Fruit fly (Drosophila melanogaster) whole organism, embryonic: Measurements from ENCODE around the gene Oatp74D.

Experiments used
- Abd-B ChIP-seq: fragments of 200-800 bp; sonication (Bioruptor generic); optimal IDR thresholded peaks from 2 replicates; lab custom pipeline; 2018; ENCODE audit warnings: missing biosample characterization, mild to moderate bottlenecking, missing genetic modification characterization, moderate library complexity
- CG10267 ChIP-seq: fragments of 200-800 bp; sonication (Bioruptor generic); optimal IDR thresholded peaks from 2 replicates; lab custom pipeline; 2018; ENCODE audit warnings: missing biosample characterization, mild to moderate bottlenecking, missing genetic modification characterization, moderate library complexity
- CG12104 ChIP-seq: fragments of 200-800 bp; sonication (Bioruptor generic); optimal IDR thresholded peaks from 3 replicates; lab custom pipeline; 2016; ENCODE audit warnings: missing biosample characterization, missing genetic modification characterization
- CG13296 ChIP-seq: fragments of 200-800 bp; sonication (Bioruptor generic); optimal IDR thresholded peaks from 3 replicates; lab custom pipeline; 2018; ENCODE audit warnings: missing biosample characterization, mild to moderate bottlenecking, missing genetic modification characterization
- CG17829 ChIP-seq: fragments of 200-800 bp; optimal IDR thresholded peaks from 2 replicates; lab custom pipeline; 2019; ENCODE audit warnings: missing biosample characterization, mild to moderate bottlenecking, missing genetic modification characterization, moderate library complexity
- CG17912 ChIP-seq: fragments of 200-800 bp; sonication (Bioruptor generic); optimal IDR thresholded peaks from 2 replicates; lab custom pipeline; 2018; ENCODE audit warnings: missing biosample characterization, mild to moderate bottlenecking, missing genetic modification characterization
- CG2129 ChIP-seq: fragments of 200-800 bp; sonication (Bioruptor generic); IDR thresholded peaks from 2 replicates; pipeline ENCODE4 v1.3.6; 2022; ENCODE audit warnings: missing biosample characterization, missing genetic modification characterization; ENCODE audit not compliant: partially characterized antibody
- CG2712 ChIP-seq: fragments of 200-800 bp; optimal IDR thresholded peaks from 3 replicates; lab custom pipeline; 2019; ENCODE audit warnings: missing biosample characterization, mild to moderate bottlenecking, missing genetic modification characterization, moderate library complexity
- CG2889 ChIP-seq: fragments of 200-800 bp; sonication (Bioruptor generic); IDR thresholded peaks from 3 replicates; pipeline ENCODE4 v1.3.6; 2022; ENCODE audit warnings: missing biosample characterization, missing genetic modification characterization
- CG3281 ChIP-seq: fragments of 200-800 bp; sonication (Bioruptor generic); optimal IDR thresholded peaks from 3 replicates; lab custom pipeline; 2017; ENCODE audit warnings: missing biosample characterization, mild to moderate bottlenecking, missing genetic modification characterization
- CG3726 ChIP-seq: fragments of 200-800 bp; sonication (Bioruptor generic); IDR thresholded peaks from 3 replicates; pipeline ENCODE4, ENCODE4 v1.3.6; 2022; ENCODE audit warnings: missing biosample characterization, missing genetic modification characterization
- CG4360 ChIP-seq: fragments of 200-800 bp; sonication (Bioruptor generic); IDR thresholded peaks from 2 replicates; pipeline ENCODE4 v1.3.6; 2022; ENCODE audit warnings: missing biosample characterization, missing genetic modification characterization
- CG4820 ChIP-seq: fragments of 200-800 bp; sonication (Bioruptor generic); optimal IDR thresholded peaks from 3 replicates; lab custom pipeline; 2016; ENCODE audit warnings: missing biosample characterization, missing genetic modification characterization
- CG4854 ChIP-seq: fragments of 200-800 bp; sonication (Bioruptor generic); optimal IDR thresholded peaks from 2 replicates; lab custom pipeline; 2016; ENCODE audit warnings: missing biosample characterization, missing genetic modification characterization, inconsistent platforms
- CG8359 ChIP-seq: fragments of 200-800 bp; sonication (Bioruptor generic); optimal IDR thresholded peaks from 2 replicates; lab custom pipeline; 2017; ENCODE audit warnings: missing biosample characterization, mild to moderate bottlenecking, missing genetic modification characterization, borderline replicate concordance
- CG9437 ChIP-seq: fragments of 200-800 bp; sonication (Bioruptor generic); optimal IDR thresholded peaks from 2 replicates; lab custom pipeline; 2018; ENCODE audit warnings: missing biosample characterization, mild to moderate bottlenecking, missing genetic modification characterization
- CTCF ChIP-seq: fragments of 200-800 bp; sonication (Bioruptor generic); optimal IDR thresholded peaks from 2 replicates; lab custom pipeline; 2017; ENCODE audit warnings: missing biosample characterization, mild to moderate bottlenecking, missing genetic modification characterization, moderate library complexity
- Dll ChIP-seq: fragments of 200-800 bp; sonication (Bioruptor generic); IDR thresholded peaks from 4 replicates; pipeline ENCODE4 v1.3.6; 2022; ENCODE audit warnings: missing biosample characterization, missing genetic modification characterization; ENCODE audit not compliant: partially characterized antibody
- ERR ChIP-seq: fragments of 200-800 bp; sonication (Bioruptor generic); optimal IDR thresholded peaks from 2 replicates; lab custom pipeline; 2016; ENCODE audit warnings: missing biosample characterization, missing genetic modification characterization
- Ets65A ChIP-seq: fragments of 200-800 bp; sonication (Bioruptor generic); peaks from one replicate; lab custom pipeline; 2016; ENCODE audit warnings: missing biosample characterization, missing genetic modification characterization
- H2.0 ChIP-seq: fragments of 200-800 bp; sonication (Bioruptor generic); IDR thresholded peaks from 2 replicates; pipeline ENCODE4 v1.3.6; 2022; ENCODE audit warnings: missing biosample characterization, missing genetic modification characterization
- Hey ChIP-seq: fragments of 200-800 bp; sonication (Bioruptor generic); optimal IDR thresholded peaks from 3 replicates; lab custom pipeline; 2018; ENCODE audit warnings: missing biosample characterization, mild to moderate bottlenecking, missing genetic modification characterization
- Nf-YA ChIP-seq: fragments of 200-800 bp; sonication (Bioruptor generic); IDR thresholded peaks from 2 replicates; pipeline ENCODE4 v1.3.6; 2022; ENCODE audit warnings: missing biosample characterization, missing genetic modification characterization
- Pdp1 ChIP-seq, 2 experiments: fragments of 200-800 bp; sonication (Bioruptor generic); optimal IDR thresholded peaks; 3 replicates each; lab custom pipeline; 2016; ENCODE audit warnings: missing biosample characterization in 2 of 2, missing genetic modification characterization in 2 of 2, mild to moderate bottlenecking in 1 of 2, moderate library complexity in 1 of 2
- Vsx1 ChIP-seq: fragments of 200-800 bp; sonication (Bioruptor generic); optimal IDR thresholded peaks from 2 replicates; lab custom pipeline; 2017; ENCODE audit warnings: missing biosample characterization, mild to moderate bottlenecking, missing genetic modification characterization, missing genetic modification reagents
- aop ChIP-seq: fragments of 200-800 bp; sonication (Bioruptor generic); IDR thresholded peaks from 2 replicates; pipeline ENCODE4 v1.3.6; 2022; ENCODE audit warnings: missing biosample characterization, missing genetic modification characterization
- ash1 ChIP-seq: fragments of 200-800 bp; sonication (Bioruptor generic); optimal IDR thresholded peaks from 2 replicates; lab custom pipeline; 2018; ENCODE audit warnings: missing biosample characterization, mild to moderate bottlenecking, missing genetic modification characterization
- bowl ChIP-seq: fragments of 200-800 bp; sonication (Bioruptor generic); IDR thresholded peaks from 2 replicates; pipeline ENCODE4 v1.3.6; 2022; ENCODE audit warnings: missing biosample characterization, missing genetic modification characterization
- chinmo ChIP-seq: fragments of 200-800 bp; sonication (Bioruptor generic); IDR thresholded peaks from 4 replicates; pipeline ENCODE4 v1.3.6; 2022; ENCODE audit warnings: missing biosample characterization, missing genetic modification characterization; ENCODE audit not compliant: partially characterized antibody
- croc ChIP-seq: fragments of 200-800 bp; sonication (Bioruptor generic); conservative IDR thresholded peaks from 3 replicates; pipeline ENCODE4 v1.3.6; 2022; ENCODE audit warnings: missing biosample characterization, missing genetic modification characterization
- da ChIP-seq: fragments of 200-800 bp; sonication (Bioruptor generic); optimal IDR thresholded peaks from 2 replicates; lab custom pipeline; 2016; ENCODE audit warnings: missing biosample characterization, missing genetic modification characterization
- dmrt11E ChIP-seq: fragments of 200-800 bp; sonication (Bioruptor generic); optimal IDR thresholded peaks from 3 replicates; lab custom pipeline; 2018; ENCODE audit warnings: missing biosample characterization, mild to moderate bottlenecking, missing genetic modification characterization, moderate library complexity
- dmrt99B ChIP-seq: fragments of 200-800 bp; sonication (Bioruptor generic); optimal IDR thresholded peaks from 2 replicates; lab custom pipeline; 2018; ENCODE audit warnings: missing biosample characterization, mild to moderate bottlenecking, missing genetic modification characterization, moderate library complexity
- dpn ChIP-seq, 2 experiments: fragments of 200-800 bp; sonication (Bioruptor generic); optimal IDR thresholded peaks; 3 replicates each; lab custom pipeline; 2016; ENCODE audit warnings: missing biosample characterization in 2 of 2, missing genetic modification characterization in 2 of 2
- grau ChIP-seq: fragments of 200-800 bp; optimal IDR thresholded peaks from 3 replicates; lab custom pipeline; 2019; ENCODE audit warnings: missing biosample characterization, mild to moderate bottlenecking, missing genetic modification characterization, moderate library complexity
- gsb-n ChIP-seq: fragments of 200-800 bp; sonication (Bioruptor generic); optimal IDR thresholded peaks from 3 replicates; lab custom pipeline; 2018; ENCODE audit warnings: missing biosample characterization, mild to moderate bottlenecking, missing genetic modification characterization
- inv ChIP-seq: fragments of 200-800 bp; sonication (Bioruptor generic); IDR thresholded peaks from 2 replicates; pipeline ENCODE4 v1.3.6; 2022; ENCODE audit warnings: missing biosample characterization, missing genetic modification characterization; ENCODE audit not compliant: partially characterized antibody
- kah ChIP-seq: fragments of 200-800 bp; sonication (Bioruptor generic); optimal IDR thresholded peaks from 2 replicates; lab custom pipeline; 2018; ENCODE audit warnings: missing biosample characterization, mild to moderate bottlenecking, missing genetic modification characterization
- ken ChIP-seq: fragments of 200-800 bp; sonication (Bioruptor generic); IDR thresholded peaks from 3 replicates; pipeline ENCODE4 v1.3.6; 2022; ENCODE audit warnings: missing biosample characterization, missing genetic modification characterization
- lbe ChIP-seq: fragments of 200-800 bp; sonication (Bioruptor generic); optimal IDR thresholded peaks from 2 replicates; lab custom pipeline; 2016; ENCODE audit warnings: missing biosample characterization, mild to moderate bottlenecking, missing genetic modification characterization
- nau ChIP-seq: fragments of 200-800 bp; sonication (Bioruptor generic); optimal IDR thresholded peaks from 3 replicates; lab custom pipeline; 2017; ENCODE audit warnings: missing biosample characterization, mild to moderate bottlenecking, missing genetic modification characterization, missing genetic modification reagents
- nom ChIP-seq: fragments of 200-800 bp; sonication (Bioruptor generic); optimal IDR thresholded peaks from 2 replicates; lab custom pipeline; 2017; ENCODE audit warnings: missing biosample characterization, missing genetic modification characterization, mild to moderate bottlenecking, moderate library complexity, missing genetic modification reagents
- otp ChIP-seq: fragments of 200-800 bp; sonication (Bioruptor generic); IDR thresholded peaks from 3 replicates; pipeline ENCODE4, ENCODE4 v1.3.6; 2022; ENCODE audit warnings: missing biosample characterization, missing genetic modification characterization
- pita ChIP-seq: fragments of 200-800 bp; sonication (Bioruptor generic); optimal IDR thresholded peaks from 2 replicates; lab custom pipeline; 2017; ENCODE audit warnings: missing biosample characterization, mild to moderate bottlenecking, missing genetic modification characterization
- prd ChIP-seq, 3 experiments: fragments of >200 bp in 2 of 3; fragments of 200-800 bp in 1 of 3; sonication (Bioruptor generic) in 1 of 3; optimal IDR thresholded peaks in 2 of 3; IDR thresholded peaks in 1 of 3; 2 replicates in 2 of 3; 3 replicates in 1 of 3; pipeline versions ENCODE4 v1.3.6 to Lab custom; 2017 to 2022; ENCODE audit warnings: missing biosample characterization in 1 of 3, missing genetic modification characterization in 1 of 3
- psq ChIP-seq: fragments of 200-800 bp; sonication (Bioruptor generic); optimal IDR thresholded peaks from 2 replicates; lab custom pipeline; 2017; ENCODE audit warnings: missing biosample characterization, missing genetic modification characterization
- stwl ChIP-seq: fragments of 200-800 bp; sonication (Bioruptor generic); optimal IDR thresholded peaks from 3 replicates; lab custom pipeline; 2018; ENCODE audit warnings: missing biosample characterization, mild to moderate bottlenecking, missing genetic modification characterization, moderate library complexity
- tup ChIP-seq: fragments of 200-800 bp; sonication (Bioruptor generic); optimal IDR thresholded peaks from 2 replicates; lab custom pipeline; 2016; ENCODE audit warnings: missing biosample characterization, mild to moderate bottlenecking, missing genetic modification characterization, moderate library complexity
- vvl ChIP-seq: fragments of 200-800 bp; sonication (Bioruptor generic); IDR thresholded peaks from 2 replicates; pipeline ENCODE4 v1.3.6; 2022; ENCODE audit warnings: missing biosample characterization, missing genetic modification characterization
- zfh2 ChIP-seq: fragments of 200-800 bp; sonication (Bioruptor generic); optimal IDR thresholded peaks from 2 replicates; lab custom pipeline; 2016; ENCODE audit warnings: missing biosample characterization, missing genetic modification characterization

The Oatp74D gene

DNA sequence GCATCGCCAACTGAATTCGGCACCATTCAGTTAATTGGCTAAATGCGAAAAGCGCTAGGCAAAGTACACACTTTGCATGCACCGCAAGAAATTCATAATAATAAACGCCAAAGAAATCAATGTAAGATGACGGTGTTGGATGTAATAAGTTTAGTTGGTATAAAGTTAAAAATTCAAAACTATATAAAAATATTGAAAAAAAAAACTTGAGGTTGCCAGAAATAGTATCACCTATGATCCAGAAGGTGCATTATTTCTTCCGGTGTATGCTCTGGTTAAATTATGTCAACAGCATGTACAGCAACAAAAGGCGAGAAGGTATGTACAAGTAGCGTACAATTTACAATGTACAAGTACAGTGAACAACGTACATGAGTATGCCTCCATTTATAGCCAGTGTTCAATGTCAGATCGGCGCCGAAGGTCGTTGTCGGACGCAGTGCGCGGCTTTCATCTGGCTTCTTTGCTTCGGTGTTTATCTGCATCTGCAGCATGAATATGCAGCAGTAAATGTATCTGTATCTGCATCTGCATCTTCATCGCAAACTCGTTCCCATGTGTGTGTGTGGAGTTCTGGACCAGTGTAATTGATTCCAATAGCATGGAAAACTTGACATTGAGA, 10.1 kb downstream of the Oatp74D start (continued):
- no peak for TF ChIP-seq CG8359 (GFP tag; lab: Kevin White, UChicago)
- TF ChIP-seq stwl (tag; lab: Kevin White, UChicago) = no peak
- no peak for TF ChIP-seq aop (GFP tag; lab: Robert Waterston, UW)
- TF ChIP-seq zfh2 (GFP tag; lab: Kevin White, UChicago) = no peak
- peak; percentile 17 for TF ChIP-seq grau (tag; lab: Kevin White, UChicago)
- TF ChIP-seq CG17829 (tag; lab: Kevin White, UChicago) = no peak
- no peak for TF ChIP-seq Hey
- TF ChIP-seq Dll (GFP tag; lab: Robert Waterston, UW) = no peak
- no peak for TF ChIP-seq H2.0 (GFP tag; lab: Robert Waterston, UW)
- no peak for TF ChIP-seq CG3726 (GFP tag; lab: Robert Waterston, UW)
- no peak for TF ChIP-seq CTCF (GFP tag; lab: Kevin White, UChicago)
- peak; percentile 2 to 5 for TF ChIP-seq dpn (GFP tag; optimal IDR thresholded peaks at IDR 0.05; lab: Kevin White, UChicago)
- no peak for TF ChIP-seq CG3281 (GFP tag; lab: Kevin White, UChicago)
- no peak for TF ChIP-seq pita (GFP tag; lab: Kevin White, UChicago)
- TF ChIP-seq CG2712 (tag; lab: Kevin White, UChicago) = peak; percentile 9
- no peak for TF ChIP-seq CG9437 (GFP tag; lab: Kevin White, UChicago)
- no peak for TF ChIP-seq lbe (GFP tag; lab: Kevin White, UChicago)
- TF ChIP-seq psq (GFP tag; lab: Kevin White, UChicago) = no peak
- TF ChIP-seq CG2889 (GFP tag; lab: Robert Waterston, UW) = no peak
- peak; percentile 67 for TF ChIP-seq Ets65A
- no peak for TF ChIP-seq croc (GFP tag; lab: Robert Waterston, UW)
- no peak for TF ChIP-seq nau (GFP tag; lab: Kevin White, UChicago)
- peak; percentile 11 for TF ChIP-seq CG10267 (tag; lab: Kevin White, UChicago)
- no peak for TF ChIP-seq chinmo (GFP tag; lab: Robert Waterston, UW)
- no peak for TF ChIP-seq CG4360 (GFP tag; lab: Robert Waterston, UW)
- TF ChIP-seq dmrt11E (tag; lab: Kevin White, UChicago) = peak; percentile 21
- TF ChIP-seq CG12104 (GFP tag; lab: Kevin White, UChicago) = no peak
- TF ChIP-seq CG4820 (GFP tag; lab: Kevin White, UChicago) = peak; percentile 31
- no peak for TF ChIP-seq CG2129 (GFP tag; lab: Robert Waterston, UW)
- TF ChIP-seq dmrt99B (tag; lab: Kevin White, UChicago) = peak; percentile 51
- no peak for TF ChIP-seq tup (GFP tag; lab: Kevin White, UChicago)
- no peak for TF ChIP-seq da (GFP tag; lab: Kevin White, UChicago)
- TF ChIP-seq inv (GFP tag; lab: Robert Waterston, UW) = no peak
- TF ChIP-seq CG17912 = no peak
- TF ChIP-seq ken (GFP tag; lab: Robert Waterston, UW) = 0 out of 3 replicates have a peak, but pooled peaks have one; percentile 10
- no peak for TF ChIP-seq Vsx1 (GFP tag; lab: Kevin White, UChicago)
- peak; percentile 10; the same call in 1 of the 2 replicates for TF ChIP-seq vvl (GFP tag; lab: Robert Waterston, UW)
- TF ChIP-seq CG4854 (GFP tag; lab: Kevin White, UChicago) = no peak
- TF ChIP-seq Pdp1 (GFP tag; optimal IDR thresholded peaks at IDR 0.05; lab: Kevin White, UChicago) = peak in 1 of 2 experiments; percentile 33
- no peak for TF ChIP-seq Nf-YA (GFP tag; lab: Robert Waterston, UW)
- no peak for TF ChIP-seq prd (optimal IDR thresholded peaks at IDR 0.05; lab: Kevin White, UChicago)
- peak; percentile 32; the same call in 1 of the 3 replicates for TF ChIP-seq prd (GFP tag; IDR thresholded peaks at IDR 0.05; lab: Robert Waterston, UW)
- no peak for TF ChIP-seq ash1 (GFP tag; lab: Kevin White, UChicago)
- no peak for TF ChIP-seq gsb-n
- peak; percentile 15 for TF ChIP-seq Abd-B
- TF ChIP-seq bowl (GFP tag; lab: Robert Waterston, UW) = no peak
- no peak for TF ChIP-seq ERR (GFP tag; lab: Kevin White, UChicago)
- TF ChIP-seq CG13296 = no peak
- TF ChIP-seq otp (GFP tag; lab: Robert Waterston, UW) = no peak
- TF ChIP-seq kah (GFP tag; lab: Kevin White, UChicago) = no peak
- TF ChIP-seq nom = peak; percentile 54
